Worm (Caenorhabditis elegans) whole organism, L4/young adult: Measurements from ENCODE around the gene C09B9.4.

Source experiments
- dao-5 ChIP-seq: sonication (generic microtip); optimal IDR thresholded peaks from 2 replicates; lab custom pipeline; 2016; ENCODE audit warnings: missing genotype, missing genetic modification characterization, moderate library complexity, missing compliant biosample characterization
- him-1 ChIP-seq: sonication (generic microtip); optimal IDR thresholded peaks from 2 replicates; lab custom pipeline; 2016; ENCODE audit warnings: missing genotype, missing genetic modification reagents, missing genetic modification characterization, missing compliant biosample characterization

DNA sequence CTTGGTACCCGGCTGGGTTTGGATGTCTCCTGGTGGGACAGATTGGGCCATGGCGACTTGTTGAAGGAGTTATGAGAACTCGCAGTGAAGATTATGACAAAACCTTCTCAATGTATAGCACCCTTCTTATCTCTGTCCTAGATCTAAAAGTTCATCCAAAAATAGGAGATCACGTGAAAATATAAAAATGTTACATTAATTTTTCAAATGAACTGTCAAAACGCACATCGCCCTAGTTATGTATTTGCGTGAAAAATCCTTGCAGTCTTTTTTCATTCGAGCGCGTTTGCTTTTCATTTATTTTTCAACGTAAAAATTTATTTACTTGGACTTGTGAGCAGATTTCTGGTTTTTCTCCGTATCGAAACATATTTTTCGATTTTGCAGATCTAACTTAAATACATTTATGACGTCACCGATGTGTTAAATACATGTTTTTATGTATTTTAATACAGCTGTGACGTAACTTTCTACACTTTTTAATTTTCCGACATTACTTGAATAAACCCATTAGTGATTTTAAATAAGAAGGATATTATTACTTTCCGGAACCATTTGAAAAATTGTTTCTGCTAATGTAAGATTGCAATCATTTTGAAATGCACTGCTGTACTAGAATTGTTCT lies 22.9 kb upstream of the C09B9.4 start, which contains the start of gene msp-55:
- TF ChIP-seq him-1 (tag; lab: Kevin White, UChicago), result no peak
- no peak for TF ChIP-seq dao-5 (tag; lab: Kevin White, UChicago)
